Fruit fly (Drosophila melanogaster) whole organism, wandering third instar larva: ENCODE data around the gene Gr64b.

Source experiments
- Abd-B ChIP-seq: fragments of >200 bp; optimal IDR thresholded peaks from 2 replicates; lab custom pipeline; 2017; ENCODE audit warnings: missing biosample characterization, missing genetic modification characterization
- CG32264 ChIP-seq: fragments of 200-800 bp; sonication (Bioruptor generic); optimal IDR thresholded peaks from 2 replicates; lab custom pipeline; 2016; ENCODE audit warnings: missing biosample characterization, missing genetic modification characterization
- CG9705 ChIP-seq: fragments of 200-800 bp; sonication (Bioruptor generic); optimal IDR thresholded peaks from 2 replicates; lab custom pipeline; 2018; ENCODE audit warnings: missing biosample characterization, mild to moderate bottlenecking, missing genetic modification characterization
- CrebA ChIP-seq: fragments of 200-800 bp; sonication (Bioruptor generic); optimal IDR thresholded peaks from 2 replicates; lab custom pipeline; 2016; ENCODE audit warnings: missing biosample characterization, mild to moderate bottlenecking, missing genetic modification characterization, borderline replicate concordance
- Dfd ChIP-seq: fragments of >200 bp; optimal IDR thresholded peaks from 2 replicates; lab custom pipeline; 2017; ENCODE audit warnings: missing biosample characterization, missing genetic modification characterization
- Dif ChIP-seq: fragments of 200-275, 200-300 bp; sonication (Bioruptor generic); optimal IDR thresholded peaks from 2 replicates; lab custom pipeline; 2018; ENCODE audit warnings: missing biosample characterization, missing genetic modification characterization; ENCODE audit not compliant: partially characterized antibody
- HLH106 ChIP-seq: fragments of 200-800 bp; optimal IDR thresholded peaks from 3 replicates; lab custom pipeline; 2019; ENCODE audit warnings: missing biosample characterization, mild to moderate bottlenecking, missing genetic modification characterization, moderate library complexity
- Hnf4 ChIP-seq: fragments of 200-800 bp; sonication (Bioruptor generic); optimal IDR thresholded peaks from 2 replicates; lab custom pipeline; 2016; ENCODE audit warnings: missing biosample characterization, mild to moderate bottlenecking, missing genetic modification characterization
- Jra ChIP-seq: sonication (Bioruptor generic); optimal IDR thresholded peaks from 2 replicates; lab custom pipeline; 2016; ENCODE audit warnings: missing biosample characterization, missing genetic modification characterization
- Mio ChIP-seq: sonication (Bioruptor generic); optimal IDR thresholded peaks from 2 replicates; lab custom pipeline; 2016; ENCODE audit warnings: missing biosample characterization, missing genetic modification characterization
- OdsH ChIP-seq: fragments of 200-800 bp; sonication (Bioruptor generic); optimal IDR thresholded peaks from 2 replicates; lab custom pipeline; 2016; ENCODE audit warnings: missing biosample characterization, mild to moderate bottlenecking, missing genetic modification characterization
- Rel ChIP-seq, 2 experiments: fragments of 200-800 bp; sonication (Bioruptor generic) in 1 of 2; optimal IDR thresholded peaks; 2 replicates in 1 of 2; 3 replicates in 1 of 2; lab custom pipeline; 2016 to 2019; ENCODE audit warnings: mild to moderate bottlenecking in 2 of 2, missing biosample characterization in 2 of 2, missing genetic modification characterization in 2 of 2, moderate library complexity in 1 of 2
- Sp1 ChIP-seq: fragments of 200-800 bp; sonication (Bioruptor generic); optimal IDR thresholded peaks from 3 replicates; lab custom pipeline; 2019; ENCODE audit warnings: missing biosample characterization, mild to moderate bottlenecking, missing genetic modification characterization, moderate library complexity
- Vsx2 ChIP-seq: fragments of 200-300, 225-300 bp; sonication (Bioruptor generic); optimal IDR thresholded peaks from 2 replicates; lab custom pipeline; 2018; ENCODE audit warnings: missing biosample characterization, missing genetic modification characterization; ENCODE audit not compliant: partially characterized antibody
- br ChIP-seq: fragments of 200-800 bp; sonication (Bioruptor generic); optimal IDR thresholded peaks from 2 replicates; lab custom pipeline; 2016; ENCODE audit warnings: missing biosample characterization, missing genetic modification characterization
- brk ChIP-seq: fragments of 200-800 bp; sonication (Bioruptor generic); optimal IDR thresholded peaks from 2 replicates; lab custom pipeline; 2016; ENCODE audit warnings: missing biosample characterization, mild to moderate bottlenecking, missing genetic modification characterization
- dl ChIP-seq, 2 experiments: fragments of 175-275, 200-275 bp in 1 of 2; fragments of 200-275 bp in 1 of 2; sonication (Bioruptor generic); optimal IDR thresholded peaks; lab custom pipeline; 2018; ENCODE audit warnings: mild to moderate bottlenecking in 2 of 2, missing biosample characterization in 2 of 2, missing genetic modification characterization in 2 of 2, moderate library complexity in 2 of 2; ENCODE audit not compliant: partially characterized antibody in 2 of 2, insufficient read depth in 1 of 2
- dmrt93B ChIP-seq: fragments of 200-800 bp; sonication (Bioruptor generic); optimal IDR thresholded peaks from 2 replicates; lab custom pipeline; 2018; ENCODE audit warnings: missing biosample characterization, mild to moderate bottlenecking, missing genetic modification characterization
- dsf ChIP-seq: sonication (Bioruptor generic); optimal IDR thresholded peaks from 2 replicates; lab custom pipeline; 2016; ENCODE audit warnings: missing biosample characterization, missing genetic modification characterization, borderline replicate concordance
- ey ChIP-seq: fragments of 200-800 bp; sonication (Bioruptor generic); optimal IDR thresholded peaks from 2 replicates; lab custom pipeline; 2016; ENCODE audit warnings: missing biosample characterization, missing genetic modification characterization
- foxo ChIP-seq, 2 experiments: fragments of 200-800 bp; sonication (Bioruptor generic); optimal IDR thresholded peaks; 2 replicates in 1 of 2; 3 replicates in 1 of 2; lab custom pipeline; 2016 to 2017; ENCODE audit warnings: missing biosample characterization in 2 of 2, missing genetic modification characterization in 2 of 2
- fru ChIP-seq: fragments of 200-800 bp; sonication (Bioruptor generic); optimal IDR thresholded peaks from 3 replicates; lab custom pipeline; 2016; ENCODE audit warnings: missing biosample characterization, mild to moderate bottlenecking, missing genetic modification characterization
- h ChIP-seq: fragments of 200-800 bp; sonication (Bioruptor generic); optimal IDR thresholded peaks from 3 replicates; lab custom pipeline; 2016; ENCODE audit warnings: missing biosample characterization, mild to moderate bottlenecking, missing genetic modification characterization
- jim ChIP-seq: fragments of 175-275, 200-325 bp; sonication (Bioruptor generic); optimal IDR thresholded peaks from 2 replicates; lab custom pipeline; 2016; ENCODE audit warnings: missing biosample characterization, mild to moderate bottlenecking, missing genetic modification characterization
- lola ChIP-seq: fragments of >200 bp; optimal IDR thresholded peaks from 2 replicates; lab custom pipeline; 2017; ENCODE audit warnings: missing biosample characterization, missing genetic modification characterization
- psq ChIP-seq: fragments of 200-800 bp; sonication (Bioruptor generic); optimal IDR thresholded peaks from 3 replicates; lab custom pipeline; 2017; ENCODE audit warnings: missing biosample characterization, mild to moderate bottlenecking, missing genetic modification characterization, moderate library complexity
- rgr ChIP-seq: fragments of 200-800 bp; sonication (Bioruptor generic); optimal IDR thresholded peaks from 3 replicates; lab custom pipeline; 2016; ENCODE audit warnings: missing biosample characterization, mild to moderate bottlenecking, missing genetic modification characterization
- sage ChIP-seq: fragments of 200-800 bp; sonication (Bioruptor generic); optimal IDR thresholded peaks from 2 replicates; lab custom pipeline; 2016; ENCODE audit warnings: missing biosample characterization, mild to moderate bottlenecking, missing genetic modification characterization
- sv ChIP-seq: fragments of 200-800 bp; sonication (Bioruptor generic); optimal IDR thresholded peaks from 3 replicates; lab custom pipeline; 2016; ENCODE audit warnings: missing biosample characterization, missing genetic modification characterization
- tai ChIP-seq: sonication (Bioruptor generic); optimal IDR thresholded peaks from 2 replicates; lab custom pipeline; 2016; ENCODE audit warnings: missing biosample characterization, missing genetic modification characterization
- usp ChIP-seq: fragments of >200 bp; optimal IDR thresholded peaks from 2 replicates; lab custom pipeline; 2017; ENCODE audit warnings: missing biosample characterization, missing genetic modification characterization

Gene Gr64b

DNA sequence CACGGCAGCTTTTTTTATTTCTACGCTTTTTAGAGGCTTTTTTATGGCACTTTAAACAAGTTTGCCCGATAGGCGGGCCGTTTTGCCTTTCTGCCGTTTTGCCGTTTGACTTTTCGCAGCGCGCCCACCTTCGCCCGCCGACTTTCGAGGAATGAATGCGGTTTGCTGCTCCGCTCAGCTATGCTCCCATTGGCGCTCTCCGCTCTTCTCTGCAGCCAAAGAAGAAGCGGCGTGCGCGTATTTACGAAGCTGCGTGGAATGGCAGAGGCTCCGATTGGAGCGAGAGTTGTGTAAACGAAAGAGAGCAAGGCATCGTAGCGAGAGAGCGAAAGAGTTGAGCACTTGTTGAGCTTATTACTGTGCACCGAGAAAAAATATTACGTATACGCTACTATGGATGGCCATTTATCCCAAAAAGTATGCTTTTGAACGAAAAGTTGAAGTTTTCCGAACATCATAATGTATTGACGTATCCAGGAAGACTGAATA, 43.2 kb downstream of the Gr64b start, which contains the start of gene wit (continued):
- TF ChIP-seq dmrt93B (GFP tag; lab: Kevin White, UChicago) = no peak

DNA sequence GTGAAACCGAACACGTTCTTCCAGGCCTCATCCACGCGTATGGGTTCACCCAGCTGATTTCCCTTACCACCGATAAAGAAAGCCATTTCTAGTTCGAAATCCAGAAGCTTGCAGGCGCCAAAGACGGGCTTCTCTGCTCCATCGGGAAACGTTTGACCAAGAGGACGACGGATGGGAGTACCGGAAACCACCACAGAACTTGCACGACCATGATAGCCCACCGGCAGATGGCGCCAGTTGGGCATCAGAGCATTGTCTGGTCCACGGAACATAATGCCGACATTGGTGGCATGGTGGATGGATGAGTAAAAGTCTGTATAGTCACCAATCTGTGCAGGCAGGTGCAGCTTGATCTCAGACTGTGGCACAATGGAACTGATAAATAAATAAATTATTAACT, 44.3 kb downstream of the Gr64b start:
- TF ChIP-seq Dfd = no peak

- TF ChIP-seq tai (GFP tag; lab: Kevin White, UChicago) (no peak), Rel (GFP tag; optimal IDR thresholded peaks at IDR 0.05; lab: Kevin White, UChicago) (no peak), Rel (tag; optimal IDR thresholded peaks at IDR 0.05; lab: Kevin White, UChicago) (no peak), CG32264 (no peak), CG9705 (GFP tag; lab: Kevin White, UChicago) (no peak), Mio (GFP tag; lab: Kevin White, UChicago) (no peak), rgr (GFP tag; lab: Kevin White, UChicago) (no peak), sage (GFP tag; lab: Kevin White, UChicago) (no peak), CrebA (GFP tag; lab: Kevin White, UChicago) (no peak), OdsH (no peak), ey (GFP tag; lab: Kevin White, UChicago) (no peak), fru (GFP tag; lab: Kevin White, UChicago) (no peak), brk (no peak), Jra (GFP tag; lab: Kevin White, UChicago) (no peak), dsf (GFP tag; lab: Kevin White, UChicago) (no peak), br (GFP tag; lab: Kevin White, UChicago) (no peak), h (no peak), Sp1 (GFP tag; lab: Kevin White, UChicago) (no peak)
Observed at dm6 chr3L:4073755-4074154, 45.4 kb downstream of the Gr64b start, which contains the start of gene Faa. Gene Faa, minus strand, starts transcription at chr3L:4073954.

- no peak for TF ChIP-seq Jra (GFP tag; lab: Kevin White, UChicago)
- TF ChIP-seq dmrt93B (GFP tag; lab: Kevin White, UChicago) = no peak
- no peak for TF ChIP-seq Dif
- TF ChIP-seq Hnf4 (GFP tag; lab: Kevin White, UChicago) = no peak
- no peak for TF ChIP-seq Dfd
- TF ChIP-seq ey (GFP tag; lab: Kevin White, UChicago) = no peak
- no peak for TF ChIP-seq CrebA (GFP tag; lab: Kevin White, UChicago)
- no peak for TF ChIP-seq sage (GFP tag; lab: Kevin White, UChicago)
- no peak for TF ChIP-seq lola
- no peak for TF ChIP-seq Mio (GFP tag; lab: Kevin White, UChicago)
- TF ChIP-seq sv (GFP tag; lab: Kevin White, UChicago) = no peak
- no peak for TF ChIP-seq br (GFP tag; lab: Kevin White, UChicago)
- TF ChIP-seq CG9705 (GFP tag; lab: Kevin White, UChicago) = no peak
Observed at dm6 chr3L:4076907-4077306, 48.5 kb downstream of the Gr64b start.

dm6 chr3L:4080278-4080677, 51.9 kb downstream of the Gr64b start:
- TF ChIP-seq rgr (GFP tag; lab: Kevin White, UChicago) (no peak), fru (GFP tag; lab: Kevin White, UChicago) (no peak), CG9705 (GFP tag; lab: Kevin White, UChicago) (no peak), br (GFP tag; lab: Kevin White, UChicago) (no peak), h (no peak), CrebA (GFP tag; lab: Kevin White, UChicago) (no peak), Abd-B (no peak), foxo (GFP tag; optimal IDR thresholded peaks at IDR 0.05; lab: Kevin White, UChicago) (no peak), Hnf4 (GFP tag; lab: Kevin White, UChicago) (no peak), Dfd (no peak), Jra (GFP tag; lab: Kevin White, UChicago) (no peak), HLH106 (tag; lab: Kevin White, UChicago) (no peak), jim (GFP tag; lab: Kevin White, UChicago) (no peak), tai (GFP tag; lab: Kevin White, UChicago) (no peak)
- TF ChIP-seq, all 38 proteins: peak for 0

DNA sequence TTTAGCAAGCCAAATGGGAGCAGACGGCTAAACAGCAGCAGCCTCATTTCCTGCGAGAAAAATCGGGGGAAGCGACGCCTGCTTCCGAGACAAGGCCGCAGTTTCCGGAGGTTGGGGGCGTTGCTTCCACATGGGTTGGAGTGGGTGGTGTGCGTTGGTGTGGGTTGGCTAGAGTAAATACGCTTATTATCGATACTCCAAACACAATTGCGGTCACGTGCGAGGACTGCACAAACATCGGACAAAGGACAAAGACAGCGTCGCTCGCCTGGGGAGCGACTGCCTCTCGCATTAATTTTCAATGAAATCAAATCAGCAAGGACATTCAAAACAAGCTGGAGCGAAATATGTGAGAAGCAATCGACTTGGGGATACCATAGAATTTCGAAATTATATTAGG, 52.8 kb downstream of the Gr64b start:
- TF ChIP-seq usp (no peak), dl (GFP tag; optimal IDR thresholded peaks at IDR 0.05; lab: Kevin White, UChicago; ENCODE audit: insufficient read depth in 1 of 2, partially characterized antibody in 2 of 2) (no peak), fru (GFP tag; lab: Kevin White, UChicago) (no peak), OdsH (no peak), CG9705 (GFP tag; lab: Kevin White, UChicago) (no peak), Mio (GFP tag; lab: Kevin White, UChicago) (no peak), tai (GFP tag; lab: Kevin White, UChicago) (no peak), lola (no peak), rgr (GFP tag; lab: Kevin White, UChicago) (no peak), Vsx2 (no peak), sv (GFP tag; lab: Kevin White, UChicago) (no peak), jim (GFP tag; lab: Kevin White, UChicago) (no peak), Rel (GFP tag; optimal IDR thresholded peaks at IDR 0.05; lab: Kevin White, UChicago) (no peak), Rel (tag; optimal IDR thresholded peaks at IDR 0.05; lab: Kevin White, UChicago) (no peak), psq (GFP tag; lab: Kevin White, UChicago) (no peak), dsf (GFP tag; lab: Kevin White, UChicago) (no peak), Dfd (no peak), CrebA (GFP tag; lab: Kevin White, UChicago) (no peak), foxo (GFP tag; optimal IDR thresholded peaks at IDR 0.05; lab: Kevin White, UChicago) (no peak)
- TF ChIP-seq, all 38 proteins: peak for 0
